Worm (Caenorhabditis elegans) whole organism, L1 larva: ENCODE results near the gene cutl-27.

Experiments
- C16A3.4 ChIP-seq: fragments of 150-350 bp; optimal IDR thresholded peaks from 2 replicates; lab custom pipeline; 2014; ENCODE audit warnings: missing biosample characterization, missing genetic modification characterization
- C34B4.2 ChIP-seq: sonication (generic microtip); optimal IDR thresholded peaks from 2 replicates; lab custom pipeline; 2017; ENCODE audit warnings: mild to moderate bottlenecking, missing genetic modification characterization, missing compliant biosample characterization
- blmp-1 ChIP-seq: fragments of 150-350 bp; optimal IDR thresholded peaks from 2 replicates; lab custom pipeline; 2014; ENCODE audit warnings: missing biosample characterization, missing genetic modification characterization
- ceh-90 ChIP-seq: sonication (generic microtip); optimal IDR thresholded peaks from 2 replicates; lab custom pipeline; 2016; ENCODE audit warnings: missing genetic modification characterization, missing compliant biosample characterization
- ces-1 ChIP-seq: fragments of 150-350 bp; optimal IDR thresholded peaks from 2 replicates; lab custom pipeline; 2014; ENCODE audit warnings: missing biosample characterization, missing genetic modification reagents, missing genetic modification characterization
- dpl-1 ChIP-seq, 3 experiments: fragments of 150-350 bp in 2 of 3; sonication (generic microtip) in 1 of 3; optimal IDR thresholded peaks; 2 replicates each; lab custom pipeline; 2014 to 2017; ENCODE audit warnings: missing biosample characterization in 3 of 3, missing genetic modification characterization in 3 of 3, missing genetic modification reagents in 3 of 3
- dsc-1 ChIP-seq: sonication (generic microtip); optimal IDR thresholded peaks from 2 replicates; lab custom pipeline; 2016; ENCODE audit warnings: mild to moderate bottlenecking, missing genetic modification characterization, missing compliant biosample characterization
- efl-3 ChIP-seq: fragments of 200-800 bp; sonication (Bioruptor generic); optimal IDR thresholded peaks from 2 replicates; lab custom pipeline; 2018; ENCODE audit warnings: mild to moderate bottlenecking, missing genetic modification characterization, missing compliant biosample characterization
- egl-13 ChIP-seq: sonication (generic microtip); optimal IDR thresholded peaks from 2 replicates; lab custom pipeline; 2016; ENCODE audit warnings: missing genotype, missing genetic modification reagents, missing genetic modification characterization, missing compliant biosample characterization
- elt-2 ChIP-seq: sonication (generic microtip); optimal IDR thresholded peaks from 2 replicates; lab custom pipeline; 2016; ENCODE audit warnings: missing genetic modification characterization, mild to moderate bottlenecking, inconsistent platforms, missing compliant biosample characterization, missing genetic modification reagents
- fkh-8 ChIP-seq: sonication (generic microtip); optimal IDR thresholded peaks from 2 replicates; lab custom pipeline; 2016; ENCODE audit warnings: mild to moderate bottlenecking, missing genetic modification characterization, missing compliant biosample characterization
- hlh-4 ChIP-seq: sonication (generic microtip); optimal IDR thresholded peaks from 2 replicates; lab custom pipeline; 2016; ENCODE audit warnings: mild to moderate bottlenecking, missing genetic modification characterization, missing compliant biosample characterization
- hpl-2 ChIP-seq: fragments of 150-350 bp; optimal IDR thresholded peaks from 2 replicates; lab custom pipeline; 2014; ENCODE audit warnings: missing biosample characterization, missing genetic modification reagents, missing genetic modification characterization
- irx-1 ChIP-seq: sonication (generic microtip); optimal IDR thresholded peaks from 2 replicates; lab custom pipeline; 2016; ENCODE audit warnings: missing genetic modification characterization, missing compliant biosample characterization
- isw-1 ChIP-seq: fragments of 200-800 bp; sonication (Bioruptor generic); IDR thresholded peaks from 2 replicates; pipeline ENCODE4 v1.3.6; 2022; ENCODE audit warnings: missing genetic modification characterization, missing compliant biosample characterization
- jun-1 ChIP-seq: fragments of 150-350 bp; optimal IDR thresholded peaks from 2 replicates; lab custom pipeline; 2014; ENCODE audit warnings: missing biosample characterization, missing genetic modification reagents, missing genetic modification characterization
- lin-14 ChIP-seq: fragments of 200-800 bp; sonication (Bioruptor generic); optimal IDR thresholded peaks from 2 replicates; lab custom pipeline; 2018; ENCODE audit warnings: mild to moderate bottlenecking, missing genetic modification characterization, moderate library complexity, missing compliant biosample characterization
- lin-15B ChIP-seq: fragments of 150-350 bp; sonication (generic microtip); optimal IDR thresholded peaks from 3 replicates; lab custom pipeline; 2014; ENCODE audit warnings: missing biosample characterization, missing genetic modification characterization
- lir-3 ChIP-seq: sonication (generic microtip); optimal IDR thresholded peaks from 2 replicates; lab custom pipeline; 2016; ENCODE audit warnings: mild to moderate bottlenecking, missing genetic modification characterization, moderate library complexity, missing compliant biosample characterization; ENCODE audit not compliant: poor library complexity
- mdl-1 ChIP-seq, 2 experiments: fragments of 150-350 bp; optimal IDR thresholded peaks; 2 replicates each; lab custom pipeline; 2014 to 2017; ENCODE audit warnings: missing biosample characterization in 2 of 2, missing genetic modification characterization in 2 of 2, inconsistent platforms in 1 of 2
- nhr-11 ChIP-seq: fragments of 150-350 bp; optimal IDR thresholded peaks from 2 replicates; lab custom pipeline; 2014; ENCODE audit warnings: missing biosample characterization, missing genetic modification characterization
- nhr-19 ChIP-seq: fragments of 200-800 bp; sonication (Bioruptor generic); conservative IDR thresholded peaks from 2 replicates; pipeline ENCODE4 v1.3.6; 2022; ENCODE audit warnings: missing genetic modification characterization, missing compliant biosample characterization
- nhr-28 ChIP-seq: fragments of 150-350 bp; optimal IDR thresholded peaks from 2 replicates; lab custom pipeline; 2014; ENCODE audit warnings: missing biosample characterization, missing genetic modification characterization
- nhr-47 ChIP-seq: sonication (generic microtip); optimal IDR thresholded peaks from 2 replicates; lab custom pipeline; 2016; ENCODE audit warnings: mild to moderate bottlenecking, missing genetic modification characterization, moderate library complexity, missing compliant biosample characterization
- nhr-71 ChIP-seq: sonication (generic microtip); optimal IDR thresholded peaks from 2 replicates; lab custom pipeline; 2016; ENCODE audit warnings: mild to moderate bottlenecking, missing genetic modification characterization, moderate library complexity, missing compliant biosample characterization
- nhr-77 ChIP-seq: fragments of 150-350 bp; optimal IDR thresholded peaks from 2 replicates; lab custom pipeline; 2014; ENCODE audit warnings: missing biosample characterization, missing genetic modification characterization
- nhr-85 ChIP-seq: sonication (generic microtip); peaks from one replicate; lab custom pipeline; 2016; ENCODE audit warnings: missing genetic modification characterization, inconsistent platforms, missing compliant biosample characterization
- nhr-90 ChIP-seq: sonication (generic microtip); optimal IDR thresholded peaks from 2 replicates; lab custom pipeline; 2016; ENCODE audit warnings: mild to moderate bottlenecking, missing genetic modification characterization, missing compliant biosample characterization; ENCODE audit not compliant: poor library complexity
- pqm-1 ChIP-seq: sonication (generic microtip); optimal IDR thresholded peaks from 3 replicates; lab custom pipeline; 2017; ENCODE audit warnings: missing biosample characterization, missing genetic modification characterization
- skn-1 ChIP-seq: fragments of 150-350 bp; optimal IDR thresholded peaks from 2 replicates; lab custom pipeline; 2014; ENCODE audit warnings: missing biosample characterization, missing genetic modification characterization
- snu-23 ChIP-seq: sonication (generic microtip); optimal IDR thresholded peaks from 2 replicates; lab custom pipeline; 2016; ENCODE audit warnings: missing genetic modification characterization, missing compliant biosample characterization
- sox-4 ChIP-seq: sonication (generic microtip); optimal IDR thresholded peaks from 2 replicates; lab custom pipeline; 2016; ENCODE audit warnings: missing genetic modification characterization, missing compliant biosample characterization
- unc-86 ChIP-seq: sonication (generic microtip); optimal IDR thresholded peaks from 2 replicates; lab custom pipeline; 2016; ENCODE audit warnings: missing genetic modification characterization, missing compliant biosample characterization
- vab-15 ChIP-seq: sonication (generic microtip); optimal IDR thresholded peaks from 2 replicates; lab custom pipeline; 2017; ENCODE audit warnings: missing genotype, mild to moderate bottlenecking, missing genetic modification characterization, missing compliant biosample characterization
- xbp-1 ChIP-seq: sonication (generic microtip); optimal IDR thresholded peaks from 2 replicates; lab custom pipeline; 2016; ENCODE audit warnings: missing genetic modification characterization, missing compliant biosample characterization
- zip-4 ChIP-seq: fragments of 200-800 bp; sonication (Bioruptor generic); optimal IDR thresholded peaks from 2 replicates; lab custom pipeline; 2018; ENCODE audit warnings: mild to moderate bottlenecking, missing genetic modification characterization, moderate library complexity, missing compliant biosample characterization
- ztf-11 ChIP-seq, 2 experiments: sonication (generic microtip); optimal IDR thresholded peaks; 2 replicates each; lab custom pipeline; 2016 to 2017; ENCODE audit warnings: missing genetic modification characterization in 2 of 2, missing biosample characterization in 1 of 2, missing compliant biosample characterization in 1 of 2
- ztf-4 ChIP-seq: fragments of 150-350 bp; optimal IDR thresholded peaks from 2 replicates; lab custom pipeline; 2014; ENCODE audit warnings: missing biosample characterization, missing genetic modification characterization

The cutl-27 gene

ce11 chrIV:11859995-11860605, 18.2 kb upstream of the cutl-27 start, which contains the start of gene mob-1 (continued):
- TF ChIP-seq elt-2 (tag; lab: Kevin White, UChicago) (no peak), nhr-11 (tag; lab: Kevin White, UChicago) (no peak), lin-14 (GFP tag; lab: Kevin White, UChicago) (peak; percentile 20)

ce11 chrIV:11863428-11863827, 14.9 kb upstream of the cutl-27 start:
- TF ChIP-seq isw-1 (GFP tag; lab: Robert Waterston, UW) (no peak), blmp-1 (tag; lab: Kevin White, UChicago) (peak; percentile 32), xbp-1 (no peak), C34B4.2 (tag; lab: Kevin White, UChicago) (no peak), lir-3 (tag; lab: Kevin White, UChicago) (no peak), zip-4 (GFP tag; lab: Kevin White, UChicago) (no peak)

ce11 chrIV:11864226-11864625, 14.1 kb upstream of the cutl-27 start, which contains the start of gene trpa-1:
Gene trpa-1 (plus strand): TSS chrIV:11864526.
- TF ChIP-seq nhr-90 (tag; lab: Kevin White, UChicago) (no peak), ztf-4 (tag; lab: Kevin White, UChicago) (no peak), egl-13 (tag; lab: Kevin White, UChicago) (no peak), C16A3.4 (no peak), blmp-1 (tag; lab: Kevin White, UChicago) (no peak), efl-3 (GFP tag; lab: Kevin White, UChicago) (no peak), unc-86 (tag; lab: Kevin White, UChicago) (no peak), nhr-28 (no peak), ces-1 (no peak), nhr-19 (GFP tag; lab: Robert Waterston, UW) (no peak), mdl-1 (tag; optimal IDR thresholded peaks at IDR 0.05; lab: Kevin White, UChicago) (no peak), snu-23 (no peak), vab-15 (tag; lab: Kevin White, UChicago) (no peak), hlh-4 (tag; lab: Kevin White, UChicago) (no peak), ztf-11 (tag; optimal IDR thresholded peaks at IDR 0.05; lab: Kevin White, UChicago) (no peak)
- TF ChIP-seq, all 84 proteins: peak for 0

ce11 chrIV:11867652-11868232, 10.6 kb upstream of the cutl-27 start:
- no peak for TF ChIP-seq ceh-90 (tag; lab: Kevin White, UChicago)
- no peak for TF ChIP-seq nhr-77 (tag; lab: Kevin White, UChicago)
- no peak for TF ChIP-seq pqm-1 (tag; lab: Kevin White, UChicago)
- TF ChIP-seq sox-4 (tag; lab: Kevin White, UChicago): no peak
- peak; percentile 65 for TF ChIP-seq lin-14 (GFP tag; lab: Kevin White, UChicago)
- TF ChIP-seq unc-86 (tag; lab: Kevin White, UChicago): peak; percentile 58
- no peak for TF ChIP-seq nhr-71 (tag; lab: Kevin White, UChicago)
- no peak for TF ChIP-seq hpl-2
- TF ChIP-seq ztf-11 (tag; optimal IDR thresholded peaks at IDR 0.05; lab: Kevin White, UChicago): peak in 1 of 2 experiments; percentile 45
- no peak for TF ChIP-seq skn-1 (tag; lab: Kevin White, UChicago)
- peak; percentile 29 for TF ChIP-seq fkh-8
- TF ChIP-seq nhr-85 (tag; lab: Kevin White, UChicago): no peak
- peak; percentile 20 for TF ChIP-seq nhr-47 (tag; lab: Kevin White, UChicago)
- TF ChIP-seq dpl-1 (GFP tag; optimal IDR thresholded peaks at IDR 0.05; lab: Kevin White, UChicago): no peak
- no peak for TF ChIP-seq zip-4 (GFP tag; lab: Kevin White, UChicago)
- no peak for TF ChIP-seq jun-1 (tag; lab: Kevin White, UChicago)
- no peak for TF ChIP-seq lin-15B (tag; lab: Kevin White, UChicago)
- peak; percentile 6 for TF ChIP-seq egl-13 (tag; lab: Kevin White, UChicago)
- TF ChIP-seq dsc-1 (tag; lab: Kevin White, UChicago): peak; percentile 73
- no peak for TF ChIP-seq irx-1 (tag; lab: Kevin White, UChicago)
- TF ChIP-seq, all 84 proteins: peak for 7
